Fruit fly (Drosophila melanogaster): Measurements from ENCODE around the gene Neto.

The Neto gene

dm6 chrX:13444687-13445086, 1.0 kb upstream of the Neto start:
- TF ChIP-seq vri (GFP tag; optimal IDR thresholded peaks at IDR 0.05), result no peak

DNA sequence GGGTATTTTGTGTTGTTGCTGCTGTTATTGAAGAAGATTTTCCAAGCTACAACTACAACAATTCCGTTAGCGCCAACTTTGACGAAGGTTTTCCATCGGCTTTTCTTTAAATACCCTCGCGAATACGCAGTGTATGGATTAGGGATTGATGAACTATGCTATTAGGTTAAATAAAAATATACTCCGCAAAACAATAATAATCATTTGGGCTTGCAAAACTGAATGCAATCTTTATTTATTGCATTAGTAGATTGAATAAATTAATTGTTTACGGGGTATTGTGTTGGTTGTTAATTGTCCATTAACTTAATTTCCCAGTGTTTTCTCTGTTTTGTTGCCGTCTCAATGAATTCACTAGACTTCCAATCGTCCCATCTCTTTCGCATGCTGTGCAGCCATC, 1.7 kb downstream of the Neto start:
- no peak for TF ChIP-seq svp (GFP tag)
- TF ChIP-seq CG9139 (GFP tag; optimal IDR thresholded peaks at IDR 0.05), result no peak
- TF ChIP-seq Met (GFP tag; optimal IDR thresholded peaks at IDR 0.05), result no peak
- peak; percentile 58 for TF ChIP-seq CG15336 (GFP tag; IDR thresholded peaks at IDR 0.05)
- TF ChIP-seq CG10669 (GFP tag; optimal IDR thresholded peaks at IDR 0.05), result no peak
- TF ChIP-seq CG8119 (GFP tag; IDR thresholded peaks at IDR 0.05), result 0 out of 3 replicates have a peak, but pooled peaks have one; percentile 29
- no peak for TF ChIP-seq Eip93F (GFP tag; optimal IDR thresholded peaks at IDR 0.05)
- TF ChIP-seq CG8319 (GFP tag; optimal IDR thresholded peaks at IDR 0.05), result no peak
- TF ChIP-seq CG6792 (GFP tag; optimal IDR thresholded peaks at IDR 0.05), result no peak
- no peak for TF ChIP-seq dsx (GFP tag; optimal IDR thresholded peaks at IDR 0.05; ENCODE audit: poor library complexity, severe bottlenecking)
- no peak for TF ChIP-seq vri (GFP tag; optimal IDR thresholded peaks at IDR 0.05)
- no peak for TF ChIP-seq achi (GFP tag; optimal IDR thresholded peaks at IDR 0.05)
- TF ChIP-seq cyc (GFP tag; optimal IDR thresholded peaks at IDR 0.05), result no peak
- no peak for TF ChIP-seq Sox102F (GFP tag; optimal IDR thresholded peaks at IDR 0.05)
- no peak for TF ChIP-seq CG16779 (tag; optimal IDR thresholded peaks at IDR 0.05)
- peak; percentile 22 for TF ChIP-seq CG32006 (GFP tag; optimal IDR thresholded peaks at IDR 0.05)
- no peak for TF ChIP-seq CG34406 (GFP tag; optimal IDR thresholded peaks at IDR 0.05)
- no peak for TF ChIP-seq CG8632 (GFP tag; optimal IDR thresholded peaks at IDR 0.05)
- peak; percentile 27; the same call in 1 of the 2 replicates for TF ChIP-seq Gug (GFP tag; IDR thresholded peaks at IDR 0.05)
- TF ChIP-seq CG1621 (tag; optimal IDR thresholded peaks at IDR 0.05), result no peak
- TF ChIP-seq CG11294 (GFP tag; IDR thresholded peaks at IDR 0.05), result peak; percentile 45
- no peak for TF ChIP-seq CG6276 (GFP tag; optimal IDR thresholded peaks at IDR 0.05)
- TF ChIP-seq Smox (GFP tag; optimal IDR thresholded peaks at IDR 0.05), result no peak
- TF ChIP-seq CG7368 (GFP tag; optimal IDR thresholded peaks at IDR 0.05), result no peak
- TF ChIP-seq fd85E (GFP tag; optimal IDR thresholded peaks at IDR 0.05), result no peak

- TF ChIP-seq Ets21C (GFP tag; optimal IDR thresholded peaks at IDR 0.05), result no peak
- 0 out of 2 replicates have a peak, but pooled peaks have one; percentile 18 for TF ChIP-seq CG15336 (GFP tag; IDR thresholded peaks at IDR 0.05)
- TF ChIP-seq CG8632 (GFP tag; optimal IDR thresholded peaks at IDR 0.05), result no peak
- TF ChIP-seq Hr39 (GFP tag; optimal IDR thresholded peaks at IDR 0.05), result no peak
- 0 out of 2 replicates have a peak, but pooled peaks have one; percentile 8 for TF ChIP-seq Gug (GFP tag; IDR thresholded peaks at IDR 0.05)
- no peak for TF ChIP-seq Sox102F (GFP tag; optimal IDR thresholded peaks at IDR 0.05)
- TF ChIP-seq fd59A (GFP tag; optimal IDR thresholded peaks at IDR 0.05), result no peak
- no peak for TF ChIP-seq lz (GFP tag; optimal IDR thresholded peaks at IDR 0.05)
- peak; percentile 46 for TF ChIP-seq CG32006 (GFP tag; optimal IDR thresholded peaks at IDR 0.05)
Measured at dm6 chrX:13450754-13451153, 5.1 kb downstream of the Neto start.

dm6 chrX:13457563-13457962, 11.9 kb downstream of the Neto start, which contains the start of gene CG34324:
Gene CG34324 (minus strand): TSS chrX:13457663.
- TF ChIP-seq dac (GFP tag; optimal IDR thresholded peaks at IDR 0.05), result no peak
- no peak for TF ChIP-seq fkh (GFP tag; optimal IDR thresholded peaks at IDR 0.05)
- no peak for TF ChIP-seq CG34406 (GFP tag; optimal IDR thresholded peaks at IDR 0.05)
- no peak for TF ChIP-seq Ets21C (GFP tag; optimal IDR thresholded peaks at IDR 0.05)
- no peak for TF ChIP-seq Lpt (GFP tag; optimal IDR thresholded peaks at IDR 0.05)
- no peak for TF ChIP-seq Hr39 (GFP tag; optimal IDR thresholded peaks at IDR 0.05)

- TF ChIP-seq Hr39 (GFP tag; optimal IDR thresholded peaks at IDR 0.05) (no peak), cyc (GFP tag; optimal IDR thresholded peaks at IDR 0.05) (no peak), Lpt (GFP tag; optimal IDR thresholded peaks at IDR 0.05) (no peak), vri (GFP tag; optimal IDR thresholded peaks at IDR 0.05) (no peak), CG16779 (tag; optimal IDR thresholded peaks at IDR 0.05) (no peak), pdm3 (GFP tag; optimal IDR thresholded peaks at IDR 0.05) (no peak), eg (GFP tag; IDR thresholded peaks at IDR 0.05) (no peak), CG6808 (GFP tag; optimal IDR thresholded peaks at IDR 0.05) (no peak), CG8632 (GFP tag; optimal IDR thresholded peaks at IDR 0.05) (no peak), Eip75B (GFP tag; optimal IDR thresholded peaks at IDR 0.05) (no peak), salr (GFP tag; optimal IDR thresholded peaks at IDR 0.05) (no peak), CG8319 (GFP tag; optimal IDR thresholded peaks at IDR 0.05) (no peak), svp (GFP tag) (no peak), CG11902 (GFP tag; optimal IDR thresholded peaks at IDR 0.05) (no peak), CG10631 (GFP tag; optimal IDR thresholded peaks at IDR 0.05) (no peak), esn (GFP tag; optimal IDR thresholded peaks at IDR 0.05) (no peak), CG11294 (GFP tag; IDR thresholded peaks at IDR 0.05) (no peak), Hr4 (GFP tag; optimal IDR thresholded peaks at IDR 0.05) (no peak), Ets96B (tag; optimal IDR thresholded peaks at IDR 0.05) (no peak), fkh (GFP tag; optimal IDR thresholded peaks at IDR 0.05) (no peak)
Measured at dm6 chrX:13478994-13479393, 33.3 kb downstream of the Neto start.
